Worm (Caenorhabditis elegans): ENCODE data around the gene F59B1.6.

The F59B1.6 gene

ce11 chrV:3610709-3611108, 20.8 kb downstream of the F59B1.6 start:
- TF ChIP-seq nhr-80 (tag; optimal IDR thresholded peaks at IDR 0.05) = no peak
- TF ChIP-seq pha-4 (tag; optimal IDR thresholded peaks at IDR 0.05) = no peak
- no peak for TF ChIP-seq F57C9.4 (tag; optimal IDR thresholded peaks at IDR 0.05)
- TF ChIP-seq ceh-40 (GFP tag; IDR thresholded peaks at IDR 0.05) = no peak
- TF ChIP-seq T26A5.8 (tag; optimal IDR thresholded peaks at IDR 0.05) = no peak
- no peak for TF ChIP-seq tbp1 (GFP tag; optimal IDR thresholded peaks at IDR 0.05)
- no peak for TF ChIP-seq fkh-3 (tag; optimal IDR thresholded peaks at IDR 0.05)
- TF ChIP-seq ceh-91 (GFP tag; IDR thresholded peaks at IDR 0.05) = no peak
- TF ChIP-seq dpl-1 (GFP tag; optimal IDR thresholded peaks at IDR 0.05) = no peak
- no peak for TF ChIP-seq let-526 (GFP tag; IDR thresholded peaks at IDR 0.05)

DNA sequence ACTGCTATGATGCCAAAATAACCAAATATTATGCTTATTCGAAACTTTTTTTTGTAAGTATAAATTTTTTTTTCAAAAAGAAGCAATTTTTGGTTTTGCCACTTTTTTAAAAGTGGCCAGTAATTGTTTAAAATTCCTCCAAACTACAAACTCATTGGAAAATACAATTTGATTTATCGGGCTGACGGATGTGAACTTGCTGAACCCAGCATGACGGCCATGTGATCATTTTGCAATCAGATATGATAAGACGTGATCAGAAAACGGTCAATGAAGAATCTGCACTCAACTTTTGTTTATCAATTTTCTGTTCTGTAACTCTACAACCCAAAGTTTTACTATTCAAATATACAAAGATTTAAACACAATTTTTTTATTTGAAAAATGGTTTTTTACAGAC, 25.1 kb downstream of the F59B1.6 start:
- TF ChIP-seq ceh-100 (GFP tag; IDR thresholded peaks at IDR 0.05) (no peak), mxl-1 (tag; optimal IDR thresholded peaks at IDR 0.05) (no peak), hmg-20 (GFP tag; IDR thresholded peaks at IDR 0.05) (no peak), ceh-91 (GFP tag; IDR thresholded peaks at IDR 0.05) (no peak), nhr-90 (tag; optimal IDR thresholded peaks at IDR 0.05) (no peak), mes-4 (tag; optimal IDR thresholded peaks at IDR 0.05) (no peak), Y56A3A.18 (GFP tag; IDR thresholded peaks at IDR 0.05) (no peak), sea-2 (GFP tag; IDR thresholded peaks at IDR 0.05) (no peak), hrde-1 (tag; optimal IDR thresholded peaks at IDR 0.05; ENCODE audit: borderline replicate concordance) (no peak), snpc-4 (GFP tag; optimal IDR thresholded peaks at IDR 0.05) (no peak), snpc-4 (tag; optimal IDR thresholded peaks at IDR 0.05) (no peak), ztf-26 (tag; optimal IDR thresholded peaks at IDR 0.05) (no peak), athp-1 (tag; optimal IDR thresholded peaks at IDR 0.05) (no peak), madf-3 (GFP tag; IDR thresholded peaks at IDR 0.05) (no peak), chd-7 (tag; optimal IDR thresholded peaks at IDR 0.05) (no peak), C17E4.6 (GFP tag; IDR thresholded peaks at IDR 0.05) (no peak)

- no peak for TF ChIP-seq atf-7 (tag; optimal IDR thresholded peaks at IDR 0.05)
- TF ChIP-seq tbp1 (GFP tag; optimal IDR thresholded peaks at IDR 0.05) = no peak
- no peak for TF ChIP-seq F57A8.1 (GFP tag; optimal IDR thresholded peaks at IDR 0.05)
- no peak for TF ChIP-seq ztf-28 (GFP tag; IDR thresholded peaks at IDR 0.05)
- no peak for TF ChIP-seq lsy-27 (tag; optimal IDR thresholded peaks at IDR 0.05; ENCODE audit: borderline replicate concordance, insufficient read depth)
- TF ChIP-seq nhr-120 (GFP tag; IDR thresholded peaks at IDR 0.05) = no peak
- TF ChIP-seq ztf-6 (GFP tag; IDR thresholded peaks at IDR 0.05) = no peak
- no peak for TF ChIP-seq attf-5 (GFP tag; optimal IDR thresholded peaks at IDR 0.05)
- no peak for TF ChIP-seq B0336.3 (GFP tag; IDR thresholded peaks at IDR 0.05)
- no peak for TF ChIP-seq K11D2.4 (GFP tag; IDR thresholded peaks at IDR 0.05)
- TF ChIP-seq ceh-100 (GFP tag; IDR thresholded peaks at IDR 0.05) = no peak
- TF ChIP-seq snpc-1.3 (tag; optimal IDR thresholded peaks at IDR 0.05; ENCODE audit: insufficient read depth) = no peak
- TF ChIP-seq Y95B8A.8 (GFP tag; IDR thresholded peaks at IDR 0.05) = no peak
Measured at ce11 chrV:3605325-3605724, 26.2 kb downstream of the F59B1.6 start, which contains the start of gene T22F3.8. Gene T22F3.8 (minus strand): TSS chrV:3605425.

DNA sequence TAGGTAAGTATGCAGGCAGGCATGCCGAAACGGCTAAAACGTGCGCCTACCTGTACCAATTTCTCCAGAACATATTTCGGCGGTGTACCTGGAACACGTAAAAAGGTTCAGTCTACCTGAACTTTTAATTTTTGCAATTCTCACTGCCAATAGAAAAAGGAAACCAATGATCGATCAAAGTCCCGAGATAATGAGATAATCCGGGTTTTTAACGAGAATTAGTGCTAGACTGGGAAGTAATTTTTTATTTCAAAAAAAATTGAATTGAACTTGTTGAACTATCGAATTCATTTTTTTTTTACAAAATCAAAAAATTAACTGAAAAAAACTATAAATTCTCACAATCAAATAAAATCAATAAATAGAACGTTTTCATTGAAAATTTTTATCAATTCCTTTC, 30.9 kb downstream of the F59B1.6 start, which contains the start of gene T22F3.7:
T22F3.7 (minus strand) TSS at position 101 of the 400 bp plus-strand sequence.
- TF ChIP-seq ceh-91 (GFP tag; IDR thresholded peaks at IDR 0.05) = no peak
- TF ChIP-seq rcor-1 (GFP tag; IDR thresholded peaks at IDR 0.05) = no peak
